Fruit fly (Drosophila melanogaster) whole organism, adult: ENCODE data around the gene Akh.

ENCODE experiments used
- CG11617 ChIP-seq: fragments of 200-800 bp; sonication (Bioruptor generic); optimal IDR thresholded peaks from 2 replicates; lab custom pipeline; 2017; ENCODE audit warnings: mild to moderate bottlenecking, missing biosample characterization, missing genetic modification reagents, missing genetic modification characterization
- CG12768 ChIP-seq: fragments of 200-800 bp; sonication (Bioruptor generic); optimal IDR thresholded peaks from 2 replicates; lab custom pipeline; 2017; ENCODE audit warnings: missing biosample characterization, missing genetic modification characterization, mild to moderate bottlenecking, moderate library complexity, missing genetic modification reagents
- CG14711 ChIP-seq: fragments of 200-800 bp; sonication (Bioruptor generic); optimal IDR thresholded peaks from 2 replicates; lab custom pipeline; 2018; ENCODE audit warnings: missing biosample characterization, mild to moderate bottlenecking, missing genetic modification characterization, moderate library complexity
- CG1620 ChIP-seq: fragments of 200-800 bp; sonication (Bioruptor generic); optimal IDR thresholded peaks from 2 replicates; lab custom pipeline; 2016; ENCODE audit warnings: missing biosample characterization, missing genetic modification characterization
- CG33017 ChIP-seq: fragments of 200-800 bp; sonication (Bioruptor generic); optimal IDR thresholded peaks from 2 replicates; lab custom pipeline; 2018; ENCODE audit warnings: missing biosample characterization, mild to moderate bottlenecking, missing genetic modification characterization, moderate library complexity
- CG5204 ChIP-seq: fragments of 200-800 bp; sonication (Bioruptor generic); optimal IDR thresholded peaks from 2 replicates; lab custom pipeline; 2016; ENCODE audit warnings: missing biosample characterization, missing genetic modification characterization
- CG7045 ChIP-seq: fragments of 200-800 bp; sonication (Bioruptor generic); optimal IDR thresholded peaks from 2 replicates; lab custom pipeline; 2017; ENCODE audit warnings: missing biosample characterization, mild to moderate bottlenecking, missing genetic modification characterization
- CG7101 ChIP-seq: fragments of 200-800 bp; sonication (Bioruptor generic); optimal IDR thresholded peaks from 2 replicates; lab custom pipeline; 2018; ENCODE audit warnings: missing biosample characterization, mild to moderate bottlenecking, missing genetic modification characterization, moderate library complexity
- Clk ChIP-seq: fragments of 200-800 bp; sonication (Bioruptor generic); optimal IDR thresholded peaks from 2 replicates; lab custom pipeline; 2017; ENCODE audit warnings: missing biosample characterization, missing genetic modification characterization
- Crg-1 ChIP-seq: fragments of 200-800 bp; sonication (Bioruptor generic); optimal IDR thresholded peaks from 2 replicates; lab custom pipeline; 2016; ENCODE audit warnings: missing biosample characterization, missing genetic modification characterization
- Hr96 ChIP-seq: fragments of 200-800 bp; sonication (Bioruptor generic); optimal IDR thresholded peaks from 2 replicates; lab custom pipeline; 2016; ENCODE audit warnings: missing biosample characterization, missing genetic modification characterization
- Mnt ChIP-seq: fragments of 200-800 bp; sonication (Bioruptor generic); optimal IDR thresholded peaks from 2 replicates; lab custom pipeline; 2016; ENCODE audit warnings: missing biosample characterization, mild to moderate bottlenecking, missing genetic modification characterization
- bab1 ChIP-seq: fragments of 200-800 bp; sonication (Bioruptor generic); optimal IDR thresholded peaks from 3 replicates; lab custom pipeline; 2019; ENCODE audit warnings: missing biosample characterization, mild to moderate bottlenecking, missing genetic modification characterization, moderate library complexity
- cic ChIP-seq: fragments of 200-800 bp; sonication (Bioruptor generic); optimal IDR thresholded peaks from 2 replicates; lab custom pipeline; 2017; ENCODE audit warnings: missing biosample characterization, mild to moderate bottlenecking, missing genetic modification characterization, moderate library complexity
- cnc ChIP-seq, 2 experiments: fragments of >200 bp; optimal IDR thresholded peaks; 2 replicates each; lab custom pipeline; 2017
- kay ChIP-seq: fragments of 200-800 bp; sonication (Bioruptor generic); peaks from one replicate; lab custom pipeline; 2016; ENCODE audit warnings: missing biosample characterization, missing genetic modification characterization, borderline replicate concordance
- ovo ChIP-seq: fragments of 200-800 bp; sonication (Bioruptor generic); optimal IDR thresholded peaks from 2 replicates; lab custom pipeline; 2016; ENCODE audit warnings: missing biosample characterization, missing genetic modification characterization
- pad ChIP-seq: fragments of 200-800 bp; sonication (Bioruptor generic); optimal IDR thresholded peaks from 3 replicates; lab custom pipeline; 2017; ENCODE audit warnings: missing biosample characterization, missing genetic modification characterization, mild to moderate bottlenecking, moderate library complexity, missing genetic modification reagents
- tj ChIP-seq: fragments of 200-800 bp; sonication (Bioruptor generic); optimal IDR thresholded peaks from 3 replicates; lab custom pipeline; 2017; ENCODE audit warnings: missing biosample characterization, mild to moderate bottlenecking, missing genetic modification characterization, moderate library complexity
- toe ChIP-seq: fragments of 200-800 bp; sonication (Bioruptor generic); optimal IDR thresholded peaks from 2 replicates; lab custom pipeline; 2016; ENCODE audit warnings: missing biosample characterization, missing genetic modification characterization

The Akh gene

dm6 chr3L:4107120-4107519, 34.1 kb upstream of the Akh start:
- TF ChIP-seq kay (peak; percentile 94), ovo (GFP tag; lab: Kevin White, UChicago) (no peak), CG12768 (GFP tag; lab: Kevin White, UChicago) (peak; percentile 35), cic (GFP tag; lab: Kevin White, UChicago) (peak; percentile 72), Mnt (GFP tag; lab: Kevin White, UChicago) (no peak), toe (no peak)

- no peak for TF ChIP-seq CG1620 (GFP tag; lab: Kevin White, UChicago)
- no peak for TF ChIP-seq ovo (GFP tag; lab: Kevin White, UChicago)
- TF ChIP-seq cic (GFP tag; lab: Kevin White, UChicago): peak; percentile 58
- TF ChIP-seq Clk: peak; percentile 32
- no peak for TF ChIP-seq CG33017 (tag; lab: Kevin White, UChicago)
- peak; percentile 16 for TF ChIP-seq toe
- peak; percentile 79 for TF ChIP-seq Mnt (GFP tag; lab: Kevin White, UChicago)
- TF ChIP-seq CG5204: no peak
- peak; percentile 37 for TF ChIP-seq tj (GFP tag; lab: Kevin White, UChicago)
- TF ChIP-seq CG11617 (GFP tag; lab: Kevin White, UChicago): peak; percentile 51
- TF ChIP-seq CG7045 (GFP tag; lab: Kevin White, UChicago): no peak
- no peak for TF ChIP-seq kay
- no peak for TF ChIP-seq CG14711 (tag; lab: Kevin White, UChicago)
- no peak for TF ChIP-seq CG7101 (tag; lab: Kevin White, UChicago)
- TF ChIP-seq cnc (optimal IDR thresholded peaks at IDR 0.05; lab: Kevin White, UChicago): no peak
- TF ChIP-seq CG12768 (GFP tag; lab: Kevin White, UChicago): peak; percentile 45
- no peak for TF ChIP-seq Crg-1 (GFP tag; lab: Kevin White, UChicago)
- no peak for TF ChIP-seq Hr96
- TF ChIP-seq bab1 (GFP tag; lab: Kevin White, UChicago): peak; percentile 76
- TF ChIP-seq pad: no peak
Observed at dm6 chr3L:4108072-4108843, 33.0 kb upstream of the Akh start, which contains the start of gene Ack. Gene Ack, plus strand, starts transcription at chr3L:4108186.

- peak; percentile 32 for TF ChIP-seq CG14711 (tag; lab: Kevin White, UChicago)
- TF ChIP-seq CG1620 (GFP tag; lab: Kevin White, UChicago): peak; percentile 28
- peak; percentile 42 for TF ChIP-seq kay
- peak; percentile 21 for TF ChIP-seq pad
- peak; percentile 23 for TF ChIP-seq CG12768 (GFP tag; lab: Kevin White, UChicago)
- TF ChIP-seq Clk: no peak
- TF ChIP-seq tj (GFP tag; lab: Kevin White, UChicago): no peak
- TF ChIP-seq CG7101 (tag; lab: Kevin White, UChicago): peak; percentile 16
- no peak for TF ChIP-seq CG5204
- peak; percentile 33 for TF ChIP-seq CG33017 (tag; lab: Kevin White, UChicago)
- peak; percentile 31 for TF ChIP-seq CG11617 (GFP tag; lab: Kevin White, UChicago)
- no peak for TF ChIP-seq Mnt (GFP tag; lab: Kevin White, UChicago)
- TF ChIP-seq toe: no peak
- TF ChIP-seq CG7045 (GFP tag; lab: Kevin White, UChicago): peak; percentile 38
- no peak for TF ChIP-seq cic (GFP tag; lab: Kevin White, UChicago)
- peak; percentile 21 for TF ChIP-seq Crg-1 (GFP tag; lab: Kevin White, UChicago)
- TF ChIP-seq bab1 (GFP tag; lab: Kevin White, UChicago): peak; percentile 68
Observed at dm6 chr3L:4108844-4109494, 32.3 kb upstream of the Akh start.

dm6 chr3L:4110212-4110611, 31.1 kb upstream of the Akh start:
- no peak for TF ChIP-seq ovo (GFP tag; lab: Kevin White, UChicago)

dm6 chr3L:4113998-4114397, 27.3 kb upstream of the Akh start:
- TF ChIP-seq ovo (GFP tag; lab: Kevin White, UChicago) (no peak), kay (peak; percentile 84)

dm6 chr3L:4115107-4115506, 26.2 kb upstream of the Akh start:
- no peak for TF ChIP-seq CG5204
- no peak for TF ChIP-seq CG12768 (GFP tag; lab: Kevin White, UChicago)
- TF ChIP-seq kay: no peak
- no peak for TF ChIP-seq CG11617 (GFP tag; lab: Kevin White, UChicago)
- TF ChIP-seq cnc (optimal IDR thresholded peaks at IDR 0.05; lab: Kevin White, UChicago): no peak
- no peak for TF ChIP-seq toe
- TF ChIP-seq cic (GFP tag; lab: Kevin White, UChicago): no peak
- no peak for TF ChIP-seq CG7045 (GFP tag; lab: Kevin White, UChicago)
- no peak for TF ChIP-seq Mnt (GFP tag; lab: Kevin White, UChicago)
- TF ChIP-seq CG7101 (tag; lab: Kevin White, UChicago): no peak
- no peak for TF ChIP-seq CG1620 (GFP tag; lab: Kevin White, UChicago)
- TF ChIP-seq CG33017 (tag; lab: Kevin White, UChicago): no peak
- no peak for TF ChIP-seq Crg-1 (GFP tag; lab: Kevin White, UChicago)
- no peak for TF ChIP-seq Hr96
- no peak for TF ChIP-seq Clk
- TF ChIP-seq pad: no peak
